Worm (Caenorhabditis elegans): ENCODE data around the gene srg-37.
A peak's percentile ranks its signal among the peaks of the same experiment; 100 is the strongest.

srg-37 gene

DNA sequence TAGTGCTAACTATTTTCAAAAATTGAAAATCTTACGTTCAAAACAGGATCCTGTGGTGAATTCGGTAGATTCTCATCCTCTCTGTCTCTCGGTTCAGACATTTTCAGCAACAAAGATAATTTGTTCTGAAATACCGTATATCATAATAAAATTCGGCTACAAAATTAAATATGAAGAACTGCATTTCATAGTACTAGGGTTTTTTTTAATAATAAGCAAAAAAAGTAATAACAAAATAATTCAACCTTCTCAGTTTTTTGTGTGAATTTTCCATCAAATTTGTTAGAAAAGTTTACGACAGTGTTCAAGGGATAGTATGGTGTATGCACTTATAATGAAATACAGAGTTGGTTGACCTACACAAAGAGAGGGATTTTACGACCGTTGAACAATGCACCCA, 11.7 kb downstream of the srg-37 start, which contains the start of gene K06G5.3:
Gene K06G5.3, minus strand, starts transcription at position 101 of the 400 bp plus-strand sequence.
- TF ChIP-seq elt-3 (tag; optimal IDR thresholded peaks at IDR 0.05) (no peak), ceh-82 (tag; optimal IDR thresholded peaks at IDR 0.05) (no peak), ztf-4 (tag; optimal IDR thresholded peaks at IDR 0.05) (no peak), skn-1 (tag; optimal IDR thresholded peaks at IDR 0.05) (no peak), elt-2 (tag; optimal IDR thresholded peaks at IDR 0.05) (no peak), eor-1 (tag; optimal IDR thresholded peaks at IDR 0.05) (no peak), jun-1 (tag; optimal IDR thresholded peaks at IDR 0.05) (no peak), tbx-2 (tag; optimal IDR thresholded peaks at IDR 0.05) (no peak), daf-12 (tag; optimal IDR thresholded peaks at IDR 0.05) (no peak), snpc-4 (tag; optimal IDR thresholded peaks at IDR 0.05) (no peak), nfya-1 (tag; optimal IDR thresholded peaks at IDR 0.05; ENCODE audit: insufficient read depth) (no peak), unc-62 (GFP tag; optimal IDR thresholded peaks at IDR 0.05) (no peak), mml-1 (tag; optimal IDR thresholded peaks at IDR 0.05) (no peak), nhr-25 (tag; optimal IDR thresholded peaks at IDR 0.05) (no peak)

DNA sequence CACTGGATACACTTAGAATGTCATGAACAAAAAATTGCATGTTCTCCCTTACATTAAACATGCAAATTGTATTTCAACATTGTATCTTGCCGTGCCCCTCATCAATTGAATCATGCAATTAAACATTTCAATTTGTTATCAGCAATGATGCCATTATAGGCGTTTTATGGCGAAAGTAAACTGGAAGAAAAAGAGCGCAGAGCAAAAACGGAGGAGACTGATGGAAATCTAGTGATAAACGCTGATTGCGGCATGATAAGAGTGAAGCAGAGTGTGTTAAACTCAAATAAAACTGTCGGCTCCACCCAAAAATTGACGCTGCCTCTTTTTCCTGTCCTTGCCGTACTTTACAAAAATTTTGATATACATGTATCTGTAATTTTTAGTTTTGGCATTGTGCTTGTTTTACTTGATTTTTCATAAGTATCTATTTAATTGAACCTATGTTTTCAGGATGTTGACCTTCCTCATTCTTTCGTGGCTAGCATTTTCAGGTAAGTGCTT, 20.3 kb downstream of the srg-37 start, which contains the start of gene K06G5.1:
Gene K06G5.1, plus strand, starts transcription at position 454 of the 504 bp plus-strand sequence.
- TF ChIP-seq nhr-12 (tag; optimal IDR thresholded peaks at IDR 0.05) (no peak), elt-2 (tag; optimal IDR thresholded peaks at IDR 0.05) (peak; percentile 99), nhr-76 (tag; optimal IDR thresholded peaks at IDR 0.05) (no peak), ceh-28 (tag; optimal IDR thresholded peaks at IDR 0.05) (no peak), pha-4 (tag; optimal IDR thresholded peaks at IDR 0.05) (peak; percentile 64), nhr-28 (tag; optimal IDR thresholded peaks at IDR 0.05) (no peak), nhr-237 (tag; optimal IDR thresholded peaks at IDR 0.05) (no peak), pqm-1 (tag; optimal IDR thresholded peaks at IDR 0.05) (peak; percentile 99), ztf-4 (tag; optimal IDR thresholded peaks at IDR 0.05) (no peak), fkh-10 (GFP tag; optimal IDR thresholded peaks at IDR 0.05) (no peak), egl-5 (tag; optimal IDR thresholded peaks at IDR 0.05) (no peak), jun-1 (tag; optimal IDR thresholded peaks at IDR 0.05) (peak; percentile 72), ceh-9 (tag; optimal IDR thresholded peaks at IDR 0.05) (no peak), nhr-77 (tag; optimal IDR thresholded peaks at IDR 0.05) (no peak)

DNA sequence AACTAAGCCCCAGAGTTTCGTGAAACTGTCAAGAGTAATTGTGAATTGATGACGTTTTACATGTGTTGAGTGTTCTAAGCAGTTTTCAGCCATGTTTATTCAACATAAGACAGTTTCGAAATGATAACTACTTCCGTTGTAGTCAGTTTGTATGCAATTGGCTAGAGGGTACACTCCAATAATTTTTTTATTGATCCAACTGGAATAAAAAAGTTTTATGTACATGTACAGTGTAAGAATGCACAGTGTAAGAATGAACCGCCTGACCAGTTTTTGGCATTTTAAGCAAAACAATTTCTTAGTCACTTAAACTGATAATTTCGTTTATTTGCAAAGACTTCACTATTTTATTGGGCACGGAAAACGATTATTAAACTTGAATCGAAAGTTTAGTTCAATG, 21.5 kb downstream of the srg-37 start:
- TF ChIP-seq pqm-1 (tag; optimal IDR thresholded peaks at IDR 0.05) (no peak), ceh-28 (tag; optimal IDR thresholded peaks at IDR 0.05) (no peak), tbx-2 (tag; optimal IDR thresholded peaks at IDR 0.05) (no peak), hmg-11 (tag; optimal IDR thresholded peaks at IDR 0.05) (no peak), elt-2 (tag; optimal IDR thresholded peaks at IDR 0.05) (peak; percentile 47), lin-39 (tag; optimal IDR thresholded peaks at IDR 0.05) (no peak), nhr-43 (tag; optimal IDR thresholded peaks at IDR 0.05; ENCODE audit: poor library complexity, severe bottlenecking) (no peak), unc-39 (tag; optimal IDR thresholded peaks at IDR 0.05) (no peak)

DNA sequence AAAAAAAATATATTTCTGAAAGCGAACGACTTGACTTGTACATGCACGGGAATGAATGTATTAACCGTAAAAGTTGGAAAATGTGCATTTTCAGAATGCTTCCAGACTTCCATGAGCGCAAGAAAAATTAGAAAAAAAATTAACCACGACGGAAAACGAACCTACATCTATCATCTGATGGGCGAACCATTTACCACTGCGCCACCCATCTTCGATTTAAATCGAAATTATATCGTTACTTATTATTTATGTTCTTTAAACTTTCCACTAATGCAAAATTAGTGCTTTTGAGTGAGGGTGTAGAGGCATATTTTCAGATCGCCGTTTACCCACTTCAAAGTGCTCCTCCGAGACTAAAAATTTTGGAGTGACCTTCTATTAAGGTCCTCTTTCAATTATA, 23.7 kb downstream of the srg-37 start:
- TF ChIP-seq elt-2 (tag; optimal IDR thresholded peaks at IDR 0.05) = peak; percentile 18

DNA sequence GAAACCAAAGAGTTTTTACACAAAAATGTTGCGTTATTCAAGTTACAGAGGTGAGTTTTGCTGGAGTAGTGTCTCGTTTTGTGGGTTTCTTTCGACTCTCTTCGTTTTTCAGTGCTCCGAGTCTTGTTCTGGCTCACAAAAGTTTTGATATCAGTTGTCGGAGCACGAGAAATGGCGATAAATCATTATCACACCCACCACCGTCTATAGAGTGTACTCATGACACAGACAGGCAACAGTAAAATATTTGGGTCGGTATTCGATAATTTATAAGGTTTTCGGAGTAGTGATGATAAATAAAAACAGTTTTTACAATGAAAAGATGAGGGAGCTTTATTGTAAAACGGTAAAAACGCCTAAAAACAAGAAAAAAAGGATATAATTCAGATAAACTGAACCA, 26.9 kb downstream of the srg-37 start, which contains the start of gene ceh-37:
Gene ceh-37, minus strand, starts transcription at position 59 of the 400 bp plus-strand sequence.
- TF ChIP-seq pqm-1 (tag; optimal IDR thresholded peaks at IDR 0.05) = peak; percentile 63
- no peak for TF ChIP-seq lin-39 (tag; optimal IDR thresholded peaks at IDR 0.05)
- no peak for TF ChIP-seq nhr-23 (tag; optimal IDR thresholded peaks at IDR 0.05)
- TF ChIP-seq elt-2 (tag; optimal IDR thresholded peaks at IDR 0.05) = peak; percentile 79
- TF ChIP-seq ZK546.5 (tag; optimal IDR thresholded peaks at IDR 0.05) = no peak
- TF ChIP-seq sea-2 (GFP tag; optimal IDR thresholded peaks at IDR 0.05) = no peak
- TF ChIP-seq hmg-11 (tag; optimal IDR thresholded peaks at IDR 0.05) = no peak
- no peak for TF ChIP-seq daf-12 (tag; optimal IDR thresholded peaks at IDR 0.05)
- TF ChIP-seq fkh-10 (GFP tag; optimal IDR thresholded peaks at IDR 0.05) = no peak
- TF ChIP-seq ztf-11 (tag; optimal IDR thresholded peaks at IDR 0.05) = no peak
- no peak for TF ChIP-seq ceh-9 (tag; optimal IDR thresholded peaks at IDR 0.05)
- no peak for TF ChIP-seq nhr-67 (tag; optimal IDR thresholded peaks at IDR 0.05)
- TF ChIP-seq mml-1 (tag; optimal IDR thresholded peaks at IDR 0.05) = no peak
- no peak for TF ChIP-seq nhr-237 (tag; optimal IDR thresholded peaks at IDR 0.05)
- TF ChIP-seq ceh-28 (tag; optimal IDR thresholded peaks at IDR 0.05) = no peak

All from whole organism, L3 larva.